Worm (Caenorhabditis elegans): Measurements from ENCODE around the gene F55A11.6.

F55A11.6 gene

DNA sequence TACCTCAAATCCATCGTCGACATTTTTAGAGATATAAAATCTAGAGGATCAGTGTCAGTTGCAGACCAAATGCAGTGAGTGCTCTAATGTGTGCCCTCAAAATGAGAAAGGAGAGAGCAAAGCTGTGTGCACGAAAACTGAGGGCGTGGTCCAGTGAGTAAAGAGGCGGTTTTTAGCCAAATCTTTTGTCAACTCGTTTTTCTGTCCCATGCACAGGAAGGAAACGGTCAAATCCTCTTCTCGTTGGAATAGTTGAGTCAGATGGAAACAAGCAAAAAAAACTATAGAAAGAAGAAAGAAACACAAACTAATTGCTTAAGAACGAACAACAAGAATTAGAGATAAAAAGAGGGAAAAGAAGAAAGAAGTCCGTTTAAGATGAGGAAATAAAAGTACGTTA lies 35.3 kb downstream of the F55A11.6 start, which contains the start of gene D2023.3:
TSS of gene D2023.3 (minus strand) at position 101 of the 400 bp plus-strand sequence.
- TF ChIP-seq F13C5.2 (tag; optimal IDR thresholded peaks at IDR 0.05) (no peak), ceh-36 (tag; optimal IDR thresholded peaks at IDR 0.05) (no peak), B0310.2 (tag; optimal IDR thresholded peaks at IDR 0.05) (no peak), scrt-1 (GFP tag; IDR thresholded peaks at IDR 0.05) (no peak), hmbx-1 (tag; optimal IDR thresholded peaks at IDR 0.05) (no peak), sea-1 (GFP tag; conservative IDR thresholded peaks at IDR 0.05) (no peak), hmg-4 (GFP tag; optimal IDR thresholded peaks at IDR 0.05) (no peak), tbx-11 (GFP tag; IDR thresholded peaks at IDR 0.05) (no peak), pes-1 (GFP tag; IDR thresholded peaks at IDR 0.05) (no peak), aly-1 (tag; optimal IDR thresholded peaks at IDR 0.05) (no peak), ceh-13 (GFP tag; optimal IDR thresholded peaks at IDR 0.05) (no peak), ama-1 (optimal IDR thresholded peaks at IDR 0.05) (no peak), flt-1 (GFP tag; IDR thresholded peaks at IDR 0.05) (no peak), tra-4 (tag; optimal IDR thresholded peaks at IDR 0.05) (no peak), tbx-37 (GFP tag; conservative IDR thresholded peaks at IDR 0.05) (no peak), hnd-1 (tag; optimal IDR thresholded peaks at IDR 0.05) (no peak), ets-7 (tag; optimal IDR thresholded peaks at IDR 0.05) (no peak)

DNA sequence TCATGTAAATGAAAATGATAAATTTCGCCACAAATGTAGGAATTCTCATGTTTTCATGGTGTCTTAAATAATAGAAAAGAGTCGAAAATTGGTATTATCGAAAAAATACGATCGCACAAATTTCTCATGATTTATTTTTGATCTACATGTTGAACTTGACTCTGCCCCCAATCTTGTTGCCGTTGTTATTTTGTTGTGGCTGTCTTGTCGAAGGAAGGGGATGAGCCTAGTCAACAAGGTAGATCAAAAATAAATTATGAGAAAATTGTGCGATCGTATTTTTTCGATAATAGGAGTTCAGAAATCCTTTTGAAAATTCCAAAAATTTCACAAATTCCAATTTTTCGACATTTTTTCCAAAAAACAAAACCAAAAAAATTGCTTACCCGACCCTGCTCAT lies 38.9 kb downstream of the F55A11.6 start:
- no peak for TF ChIP-seq B0310.2 (tag; optimal IDR thresholded peaks at IDR 0.05)
- no peak for TF ChIP-seq ama-1 (optimal IDR thresholded peaks at IDR 0.05)
- no peak for TF ChIP-seq flt-1 (GFP tag; IDR thresholded peaks at IDR 0.05)
- TF ChIP-seq ets-7 (tag; optimal IDR thresholded peaks at IDR 0.05), result no peak
- TF ChIP-seq pes-1 (GFP tag; IDR thresholded peaks at IDR 0.05), result no peak
- TF ChIP-seq ceh-36 (tag; optimal IDR thresholded peaks at IDR 0.05), result no peak
- no peak for TF ChIP-seq hnd-1 (tag; optimal IDR thresholded peaks at IDR 0.05)
- no peak for TF ChIP-seq tra-4 (tag; optimal IDR thresholded peaks at IDR 0.05)
- TF ChIP-seq ceh-13 (GFP tag; optimal IDR thresholded peaks at IDR 0.05), result no peak
- no peak for TF ChIP-seq aly-1 (tag; optimal IDR thresholded peaks at IDR 0.05)
- TF ChIP-seq tbx-11 (GFP tag; IDR thresholded peaks at IDR 0.05), result no peak
- TF ChIP-seq hmg-4 (GFP tag; optimal IDR thresholded peaks at IDR 0.05), result no peak

DNA sequence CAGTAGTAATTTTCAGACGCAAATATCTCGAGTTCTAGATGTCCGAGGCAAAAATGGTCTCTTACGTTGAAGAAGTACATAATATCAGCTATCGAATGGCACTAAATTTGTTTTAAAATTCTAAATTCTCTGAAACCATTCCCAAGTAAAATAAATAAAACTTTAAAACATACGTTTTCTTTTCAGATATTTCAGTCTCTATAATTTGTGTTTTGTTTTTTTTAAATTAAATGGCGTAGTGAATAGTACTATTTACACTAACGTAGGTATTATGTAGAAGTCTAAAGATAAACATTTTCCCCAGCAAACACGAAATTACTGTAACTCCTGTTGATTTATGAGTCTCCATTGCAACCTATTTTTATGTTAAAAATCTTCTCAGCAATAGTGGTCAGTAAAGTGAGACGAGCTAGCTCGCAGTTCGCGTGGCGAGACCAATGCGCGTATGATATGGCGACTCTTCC lies 40.7 kb downstream of the F55A11.6 start:
- TF ChIP-seq B0310.2 (tag; optimal IDR thresholded peaks at IDR 0.05), result no peak
- TF ChIP-seq aly-1 (tag; optimal IDR thresholded peaks at IDR 0.05), result no peak
- no peak for TF ChIP-seq hnd-1 (tag; optimal IDR thresholded peaks at IDR 0.05)
- no peak for TF ChIP-seq tbx-37 (GFP tag; conservative IDR thresholded peaks at IDR 0.05)
- TF ChIP-seq tra-4 (tag; optimal IDR thresholded peaks at IDR 0.05), result no peak
- TF ChIP-seq ceh-36 (tag; optimal IDR thresholded peaks at IDR 0.05), result no peak
- TF ChIP-seq ceh-13 (GFP tag; optimal IDR thresholded peaks at IDR 0.05), result no peak
- TF ChIP-seq scrt-1 (GFP tag; IDR thresholded peaks at IDR 0.05), result no peak
- TF ChIP-seq tbx-11 (GFP tag; IDR thresholded peaks at IDR 0.05), result no peak

DNA sequence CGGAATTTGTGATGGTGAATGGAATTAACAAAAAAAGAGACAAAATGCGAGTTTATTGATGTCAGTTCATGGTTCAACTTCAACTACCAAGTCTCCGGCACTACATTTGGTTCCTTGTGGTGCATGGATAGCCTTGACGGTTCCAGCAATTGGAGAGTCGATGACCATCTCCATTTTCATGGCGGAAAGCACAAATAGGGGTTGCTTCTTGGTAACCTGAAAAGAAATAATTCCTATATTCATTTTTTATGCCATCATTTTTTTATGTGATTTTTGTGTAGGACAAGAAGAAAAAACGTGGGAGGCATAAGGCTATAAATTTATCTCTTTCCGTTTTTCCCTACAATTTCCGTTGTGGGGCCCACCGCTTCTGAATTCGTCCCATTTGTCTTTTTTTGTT lies 41.4 kb downstream of the F55A11.6 start:
- TF ChIP-seq tra-4 (tag; optimal IDR thresholded peaks at IDR 0.05) (no peak), B0310.2 (tag; optimal IDR thresholded peaks at IDR 0.05) (no peak), hmg-4 (GFP tag; optimal IDR thresholded peaks at IDR 0.05) (no peak), scrt-1 (GFP tag; IDR thresholded peaks at IDR 0.05) (no peak), ceh-13 (GFP tag; optimal IDR thresholded peaks at IDR 0.05) (no peak), sea-1 (GFP tag; conservative IDR thresholded peaks at IDR 0.05) (no peak), hmbx-1 (tag; optimal IDR thresholded peaks at IDR 0.05) (no peak), tbx-37 (GFP tag; conservative IDR thresholded peaks at IDR 0.05) (no peak)

DNA sequence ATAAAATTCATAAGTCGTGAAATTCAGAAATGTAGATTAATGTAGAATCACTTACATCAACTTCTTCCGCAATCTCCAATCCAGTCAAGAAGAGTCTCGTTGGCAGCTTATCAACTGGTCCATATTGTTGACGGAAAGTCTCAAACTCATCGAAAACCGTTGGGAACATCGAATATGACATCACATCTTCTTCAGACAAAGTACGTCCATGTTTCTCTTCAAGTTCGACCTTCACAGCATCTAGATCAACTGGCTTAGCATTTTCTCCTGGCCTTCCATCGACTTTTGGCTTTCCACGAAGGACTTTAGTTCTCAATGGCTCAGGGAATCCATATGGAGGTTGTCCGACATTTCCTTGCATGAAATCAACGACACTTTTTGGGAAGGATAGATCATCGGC lies 42.1 kb downstream of the F55A11.6 start:
- TF ChIP-seq ceh-36 (tag; optimal IDR thresholded peaks at IDR 0.05) (no peak), ama-1 (optimal IDR thresholded peaks at IDR 0.05) (no peak), F13C5.2 (tag; optimal IDR thresholded peaks at IDR 0.05) (no peak)

DNA sequence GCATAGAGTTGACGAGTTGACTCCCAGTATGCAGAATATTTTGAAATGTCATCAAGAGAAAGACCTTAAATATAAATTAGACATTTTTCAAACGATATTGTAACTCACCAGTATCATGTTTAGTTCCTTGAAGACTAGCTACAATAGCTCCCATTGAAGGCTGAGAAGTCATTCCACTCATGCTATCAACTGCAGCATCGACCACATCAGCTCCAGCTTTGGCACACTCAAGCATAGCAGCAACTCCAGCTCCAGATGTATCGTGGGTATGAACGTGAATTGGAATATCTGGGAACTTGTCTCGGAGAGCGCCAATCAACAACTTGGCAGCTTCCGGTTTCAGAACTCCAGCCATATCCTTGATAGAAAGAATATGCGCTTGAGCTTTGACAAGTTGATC lies 42.8 kb downstream of the F55A11.6 start:
- TF ChIP-seq ceh-36 (tag; optimal IDR thresholded peaks at IDR 0.05) (no peak), ceh-13 (GFP tag; optimal IDR thresholded peaks at IDR 0.05) (no peak), ets-7 (tag; optimal IDR thresholded peaks at IDR 0.05) (no peak), B0310.2 (tag; optimal IDR thresholded peaks at IDR 0.05) (no peak), ama-1 (optimal IDR thresholded peaks at IDR 0.05) (no peak), hmg-4 (GFP tag; optimal IDR thresholded peaks at IDR 0.05) (no peak), tbx-11 (GFP tag; IDR thresholded peaks at IDR 0.05) (no peak), tbx-37 (GFP tag; conservative IDR thresholded peaks at IDR 0.05) (no peak), aly-1 (tag; optimal IDR thresholded peaks at IDR 0.05) (no peak), sea-1 (GFP tag; conservative IDR thresholded peaks at IDR 0.05) (no peak), scrt-1 (GFP tag; IDR thresholded peaks at IDR 0.05) (no peak), flt-1 (GFP tag; IDR thresholded peaks at IDR 0.05) (no peak), tra-4 (tag; optimal IDR thresholded peaks at IDR 0.05) (no peak), hnd-1 (tag; optimal IDR thresholded peaks at IDR 0.05) (no peak), hmbx-1 (tag; optimal IDR thresholded peaks at IDR 0.05) (no peak), pes-1 (GFP tag; IDR thresholded peaks at IDR 0.05) (no peak), F13C5.2 (tag; optimal IDR thresholded peaks at IDR 0.05) (no peak)

DNA sequence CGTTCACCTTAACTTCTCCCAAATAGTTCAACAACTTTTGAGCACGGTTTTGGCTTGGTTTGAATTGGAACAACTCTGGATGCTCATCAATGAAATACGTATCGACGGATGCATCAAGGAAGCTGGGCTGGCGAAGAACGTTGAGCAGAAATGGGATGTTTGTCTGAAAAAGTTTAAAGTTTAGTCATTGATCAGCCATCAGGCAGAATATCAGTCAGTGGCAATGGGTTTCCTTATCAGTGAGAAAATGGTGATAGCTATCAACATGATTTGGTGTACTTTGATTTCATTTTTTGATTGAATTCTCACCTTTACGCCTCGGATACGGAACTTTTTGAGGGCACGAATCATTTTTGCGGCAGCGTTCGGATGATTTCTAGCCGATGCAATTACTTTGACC lies 43.9 kb downstream of the F55A11.6 start:
- no peak for TF ChIP-seq hmbx-1 (tag; optimal IDR thresholded peaks at IDR 0.05)
- TF ChIP-seq B0310.2 (tag; optimal IDR thresholded peaks at IDR 0.05), result no peak
- TF ChIP-seq scrt-1 (GFP tag; IDR thresholded peaks at IDR 0.05), result no peak
- no peak for TF ChIP-seq hmg-4 (GFP tag; optimal IDR thresholded peaks at IDR 0.05)
- no peak for TF ChIP-seq tbx-11 (GFP tag; IDR thresholded peaks at IDR 0.05)
- TF ChIP-seq sea-1 (GFP tag; conservative IDR thresholded peaks at IDR 0.05), result no peak
- TF ChIP-seq tra-4 (tag; optimal IDR thresholded peaks at IDR 0.05), result no peak
- TF ChIP-seq ceh-36 (tag; optimal IDR thresholded peaks at IDR 0.05), result no peak
- TF ChIP-seq tbx-37 (GFP tag; conservative IDR thresholded peaks at IDR 0.05), result no peak
- TF ChIP-seq flt-1 (GFP tag; IDR thresholded peaks at IDR 0.05), result no peak
- TF ChIP-seq aly-1 (tag; optimal IDR thresholded peaks at IDR 0.05), result no peak
- no peak for TF ChIP-seq F13C5.2 (tag; optimal IDR thresholded peaks at IDR 0.05)
- no peak for TF ChIP-seq pes-1 (GFP tag; IDR thresholded peaks at IDR 0.05)
- TF ChIP-seq hnd-1 (tag; optimal IDR thresholded peaks at IDR 0.05), result no peak
- TF ChIP-seq ets-7 (tag; optimal IDR thresholded peaks at IDR 0.05), result no peak
- TF ChIP-seq ama-1 (optimal IDR thresholded peaks at IDR 0.05), result no peak

All from whole organism, early embryonic.